Worm (Caenorhabditis elegans): ENCODE measurements around the gene osm-3.

DNA sequence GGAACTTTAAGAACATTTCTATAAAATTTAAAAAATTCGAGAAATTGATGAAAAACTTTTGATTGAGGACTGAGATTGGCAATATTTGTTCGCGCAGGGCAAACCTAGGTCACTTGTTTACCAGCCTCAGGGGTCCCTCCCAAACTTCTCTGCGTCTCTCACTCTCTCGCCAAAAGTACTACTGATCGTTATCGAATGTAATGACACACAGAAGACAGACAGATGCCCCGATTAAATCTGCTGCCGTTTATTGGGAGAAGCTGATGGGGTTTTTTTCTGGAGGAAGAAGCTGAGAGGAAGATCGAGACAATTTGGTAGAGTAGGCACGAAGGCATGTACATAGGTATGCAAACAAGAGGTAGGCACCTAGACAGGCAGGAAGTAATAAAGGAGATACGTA is 24.5 kb upstream of the osm-3 start:
- TF ChIP-seq F22D6.2 (tag; optimal IDR thresholded peaks at IDR 0.05) (no peak), Y95B8A.8 (GFP tag; IDR thresholded peaks at IDR 0.05) (no peak), dpl-1 (GFP tag; optimal IDR thresholded peaks at IDR 0.05) (no peak), B0336.3 (GFP tag; IDR thresholded peaks at IDR 0.05) (no peak), hrde-1 (tag; optimal IDR thresholded peaks at IDR 0.05; ENCODE audit: borderline replicate concordance) (no peak), bed-2 (GFP tag; IDR thresholded peaks at IDR 0.05) (no peak), F49E8.2 (tag; optimal IDR thresholded peaks at IDR 0.05; ENCODE audit: insufficient read depth) (no peak), F39B2.1 (GFP tag; IDR thresholded peaks at IDR 0.05) (no peak), ztf-6 (GFP tag; IDR thresholded peaks at IDR 0.05) (no peak), him-1 (tag; optimal IDR thresholded peaks at IDR 0.05) (no peak), aptf-2 (GFP tag; conservative IDR thresholded peaks at IDR 0.05) (no peak), snpc-4 (GFP tag; optimal IDR thresholded peaks at IDR 0.05) (no peak), snpc-4 (tag; optimal IDR thresholded peaks at IDR 0.05) (no peak), D2030.7 (GFP tag; IDR thresholded peaks at IDR 0.05) (no peak), ama-1 (optimal IDR thresholded peaks at IDR 0.05) (no peak), ama-1 (GFP tag; optimal IDR thresholded peaks at IDR 0.05) (no peak)

Data from whole organism, young adult.